Worm (Caenorhabditis elegans) whole organism, dauer: ENCODE data around the gene gsto-1.
"Not testable (repeated sequence)": the region's sequence is repeated elsewhere in the genome, so short reads cannot be mapped to it uniquely, and the experiment has no call there.

Experiments used
- unc-62 ChIP-seq: sonication (generic microtip); optimal IDR thresholded peaks from 2 replicates; lab custom pipeline; 2017; ENCODE audit warnings: missing biosample characterization, missing genetic modification reagents, missing genetic modification characterization

Gene gsto-1

DNA sequence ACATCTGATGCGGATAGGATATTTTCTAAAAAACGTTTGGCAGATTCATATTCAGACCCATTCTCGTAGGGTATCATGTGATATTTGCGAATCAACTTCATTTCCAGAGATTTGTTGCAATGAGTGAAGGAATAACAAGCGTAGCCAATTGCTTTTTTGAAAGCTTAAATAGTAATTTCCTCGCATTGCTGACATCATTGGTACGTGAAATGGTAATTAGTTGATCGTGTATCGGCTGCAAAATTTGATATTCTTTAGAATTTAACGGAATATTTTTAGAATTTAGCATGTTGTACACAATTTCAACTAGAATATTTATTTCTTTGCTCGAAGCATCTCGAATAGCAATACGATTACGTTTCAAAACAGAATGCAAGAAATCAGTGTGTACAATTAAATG lies 15.8 kb upstream of the gsto-1 start, which contains the start of gene F54H12.4:
TSS of gene F54H12.4 (minus strand) at position 101 of the 400 bp plus-strand sequence.
- not testable (repeated sequence) for TF ChIP-seq unc-62 (GFP tag; lab: Kevin White, UChicago)

DNA sequence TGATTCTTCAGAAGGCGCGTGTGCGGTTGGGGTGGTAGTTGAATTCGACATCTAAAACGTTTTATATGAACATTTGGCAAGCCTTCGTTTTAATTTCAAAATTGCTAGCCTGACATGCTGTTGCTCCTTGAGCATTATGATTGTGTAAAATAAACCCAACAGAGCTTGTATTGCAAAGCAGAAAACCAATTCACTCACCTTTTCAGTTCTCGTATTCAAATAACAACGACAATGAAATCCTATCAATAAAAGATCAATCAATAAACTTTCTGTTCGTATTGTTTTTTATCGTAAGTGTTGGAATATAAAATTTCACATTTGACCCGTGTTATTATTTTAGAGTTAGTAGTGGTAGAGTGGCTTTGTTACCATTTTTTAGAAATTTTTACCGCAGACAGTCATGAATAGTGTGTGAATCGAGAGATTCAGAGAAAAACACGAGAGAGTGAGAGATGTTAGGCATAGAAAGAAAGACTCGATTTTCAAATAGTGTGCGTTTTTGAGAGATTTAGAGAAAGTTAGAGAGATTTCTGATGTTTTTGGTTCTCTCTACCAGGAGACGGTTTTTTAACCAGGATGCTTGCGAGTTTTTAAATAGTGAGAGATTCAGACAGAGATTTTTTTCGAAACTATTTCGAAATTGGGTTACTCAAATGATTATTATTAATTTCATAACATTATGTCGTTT lies 12.2 kb upstream of the gsto-1 start, which contains the start of gene F54H12.10:
TSS of gene F54H12.10 (minus strand) at position 51 of the 688 bp plus-strand sequence.
- not testable (repeated sequence) for TF ChIP-seq unc-62 (GFP tag; lab: Kevin White, UChicago)

DNA sequence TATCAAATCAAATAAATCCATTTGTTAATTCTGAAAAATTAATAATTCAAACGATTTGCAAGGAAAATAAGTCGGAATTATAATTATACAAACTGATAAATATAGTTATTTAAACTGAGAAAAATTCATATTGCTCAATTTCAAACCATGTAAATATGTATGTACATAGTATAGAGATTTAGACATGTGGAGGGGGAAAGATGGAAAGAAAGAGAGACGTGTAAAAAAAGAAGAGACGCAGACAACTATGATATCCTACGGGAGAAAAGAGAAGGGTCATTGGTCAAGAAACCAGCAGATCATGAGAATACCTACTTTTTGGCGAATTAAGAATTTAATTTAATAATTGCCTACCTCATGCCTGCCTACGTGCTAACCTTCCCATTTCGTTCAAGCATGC lies 11.3 kb upstream of the gsto-1 start, which contains the start of gene C29E4.11:
TSS of gene C29E4.11 (minus strand) at position 30 of the 400 bp plus-strand sequence.
- TF ChIP-seq unc-62 (GFP tag; lab: Kevin White, UChicago) = no peak

DNA sequence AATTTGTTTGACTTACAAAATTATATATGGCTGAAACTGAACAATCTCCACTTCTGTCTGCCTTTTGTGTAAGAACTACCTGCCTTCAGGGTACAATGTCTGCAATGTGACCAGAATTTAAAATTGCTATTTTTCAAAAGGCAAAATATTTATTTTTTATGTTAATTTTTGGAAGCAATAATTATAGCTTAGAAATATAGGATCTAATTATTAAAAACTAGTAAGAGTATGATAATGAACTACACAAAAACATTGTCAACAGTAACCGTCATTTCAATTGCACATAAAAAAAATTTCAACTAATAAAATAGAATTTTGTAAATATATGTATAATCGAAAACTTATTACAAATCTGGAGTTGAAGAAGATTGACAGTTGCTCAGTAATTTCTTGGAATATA lies 10.1 kb upstream of the gsto-1 start, which contains the start of gene C29E4.9:
TSS of gene C29E4.9 (minus strand) at position 101 of the 400 bp plus-strand sequence.
- no peak for TF ChIP-seq unc-62 (GFP tag; lab: Kevin White, UChicago)

DNA sequence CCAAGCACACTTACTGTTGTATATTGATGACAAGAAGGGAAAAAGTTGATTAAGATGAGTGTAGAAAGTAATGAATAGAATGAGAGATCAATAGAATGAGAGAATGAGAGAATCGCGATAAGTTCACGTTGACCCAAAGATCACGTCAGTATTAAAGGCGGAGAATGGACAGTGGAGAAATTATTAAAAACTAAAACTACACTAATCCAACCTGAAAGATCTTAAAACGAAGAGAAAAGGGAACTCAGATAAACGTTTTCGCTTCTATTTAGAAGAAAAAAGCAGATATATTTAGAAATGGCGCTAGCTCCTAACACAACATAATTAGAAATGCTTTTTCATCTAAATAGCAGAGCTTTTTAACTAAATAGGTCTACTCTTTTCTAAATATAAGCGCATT lies 6.4 kb upstream of the gsto-1 start, which contains the start of gene let-754:
TSS of gene let-754 (minus strand) at position 101 of the 400 bp plus-strand sequence.
- TF ChIP-seq unc-62 (GFP tag; lab: Kevin White, UChicago) = no peak

DNA sequence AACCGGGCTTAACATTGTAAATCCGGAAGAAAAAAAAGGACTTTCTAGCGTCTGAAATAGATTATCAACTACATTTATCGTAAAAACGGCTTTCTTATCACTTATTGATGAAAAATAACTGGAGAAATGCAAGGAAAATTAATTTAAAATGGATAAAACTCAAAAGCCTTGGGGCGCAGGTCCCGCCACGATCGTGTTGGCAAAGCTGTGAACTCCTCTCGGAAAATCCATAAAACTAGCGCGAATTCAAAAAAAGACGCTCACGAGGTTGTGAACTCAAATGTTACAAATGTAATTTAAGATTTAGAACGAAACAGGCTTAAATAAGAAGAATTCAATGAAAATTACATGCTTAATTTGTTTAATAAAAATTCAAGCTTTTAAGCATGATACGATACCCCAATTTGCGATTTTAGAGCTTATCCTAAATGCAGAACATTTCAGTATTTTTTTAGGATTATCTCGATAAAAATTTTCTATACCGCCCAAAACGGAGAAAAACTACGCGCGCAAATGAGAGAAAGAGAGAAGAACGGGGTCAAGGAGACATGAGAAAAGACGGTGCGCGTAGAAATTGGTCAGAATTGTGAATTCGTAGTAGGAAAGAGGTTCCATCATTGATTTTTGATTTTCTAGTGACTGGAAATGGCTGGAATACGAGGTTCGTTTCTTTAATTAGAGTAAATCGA lies 5.4 kb upstream of the gsto-1 start, which contains the start of gene C29E4.15:
TSS of gene C29E4.15 (plus strand) at position 547 of the 689 bp plus-strand sequence.
- no peak for TF ChIP-seq unc-62 (GFP tag; lab: Kevin White, UChicago)

DNA sequence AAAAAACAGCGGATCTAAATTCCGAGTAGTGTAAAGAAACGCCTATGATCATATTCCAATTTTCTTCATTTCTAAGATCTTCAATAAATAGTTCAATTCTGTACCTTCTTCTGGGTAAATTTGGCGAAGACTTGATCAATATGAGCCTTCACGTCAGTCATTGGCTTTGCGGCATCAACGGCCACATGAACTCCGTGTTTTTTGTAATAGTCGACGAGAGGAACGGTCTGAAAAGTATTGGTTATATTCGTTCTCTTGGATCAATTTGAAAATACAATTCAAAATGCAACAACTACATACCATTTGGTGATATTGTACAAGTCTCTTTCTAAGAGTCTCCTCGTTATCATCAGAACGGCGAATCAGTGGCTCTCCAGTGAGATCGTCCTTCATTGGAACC lies 3.6 kb upstream of the gsto-1 start:
- no peak for TF ChIP-seq unc-62 (GFP tag; lab: Kevin White, UChicago)

DNA sequence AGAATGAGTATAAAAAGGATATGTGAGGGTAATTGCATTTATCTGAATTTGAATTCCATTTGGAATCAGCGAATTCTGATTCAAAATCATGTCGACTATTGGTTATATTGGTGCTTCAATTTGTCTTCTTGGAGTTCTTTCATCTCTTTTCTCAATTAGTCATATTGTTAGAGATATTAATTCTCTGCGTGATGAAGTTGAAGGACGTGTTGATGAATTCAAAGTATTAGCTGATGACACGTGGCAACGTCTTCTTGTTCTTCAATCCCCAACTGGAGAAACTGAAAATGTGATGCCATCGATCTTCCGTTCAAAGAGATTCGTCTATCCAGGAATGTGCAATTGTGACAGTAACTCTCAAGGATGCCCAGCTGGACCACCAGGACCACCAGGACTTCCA lies 2.0 kb upstream of the gsto-1 start, which contains the start of gene col-90:
TSS of gene col-90 (plus strand) at position 37 of the 400 bp plus-strand sequence.
- TF ChIP-seq unc-62 (GFP tag; lab: Kevin White, UChicago) = no peak

DNA sequence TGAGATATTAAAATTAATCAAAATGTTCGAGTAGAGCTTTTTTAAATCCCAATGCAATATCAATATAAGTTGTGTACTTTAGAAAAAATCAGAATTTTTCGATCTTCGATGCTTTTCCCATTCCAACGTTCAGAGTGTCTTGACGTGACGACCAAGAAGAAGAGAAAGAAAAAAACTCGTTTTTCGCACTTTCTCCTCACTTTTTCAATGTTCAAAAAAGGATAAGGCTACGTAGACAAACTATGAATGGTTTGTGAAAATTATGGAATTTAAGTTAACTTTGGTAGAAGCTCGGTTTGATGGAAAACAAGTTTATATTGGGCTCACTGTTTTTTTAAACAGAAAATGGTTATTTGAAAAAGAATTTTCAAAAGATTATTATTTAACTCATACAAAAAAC lies 859 bp upstream of the gsto-1 start:
- no peak for TF ChIP-seq unc-62 (GFP tag; lab: Kevin White, UChicago)

DNA sequence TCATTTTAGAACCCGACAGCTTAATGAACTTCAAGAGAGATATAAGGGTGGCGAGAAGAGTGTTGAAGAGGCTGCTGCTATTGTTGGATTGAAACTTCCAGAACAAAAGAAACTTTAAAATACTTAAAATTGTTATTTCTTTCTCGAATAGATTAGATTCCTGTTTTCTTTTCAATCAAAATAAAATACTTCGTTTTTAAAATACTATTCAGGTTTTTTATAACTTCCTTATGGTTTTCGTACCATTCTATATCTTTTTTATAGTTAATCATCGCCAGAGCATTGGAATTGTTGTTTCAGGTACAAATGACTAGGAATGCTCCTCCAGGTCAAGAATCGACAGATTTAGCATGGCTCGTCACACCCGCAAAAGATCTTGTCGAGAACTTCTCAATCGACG lies 5.4 kb downstream of the gsto-1 start, which contains the start of gene kle-2:
TSS of gene kle-2 (plus strand) at position 301 of the 400 bp plus-strand sequence.
- no peak for TF ChIP-seq unc-62 (GFP tag; lab: Kevin White, UChicago)

DNA sequence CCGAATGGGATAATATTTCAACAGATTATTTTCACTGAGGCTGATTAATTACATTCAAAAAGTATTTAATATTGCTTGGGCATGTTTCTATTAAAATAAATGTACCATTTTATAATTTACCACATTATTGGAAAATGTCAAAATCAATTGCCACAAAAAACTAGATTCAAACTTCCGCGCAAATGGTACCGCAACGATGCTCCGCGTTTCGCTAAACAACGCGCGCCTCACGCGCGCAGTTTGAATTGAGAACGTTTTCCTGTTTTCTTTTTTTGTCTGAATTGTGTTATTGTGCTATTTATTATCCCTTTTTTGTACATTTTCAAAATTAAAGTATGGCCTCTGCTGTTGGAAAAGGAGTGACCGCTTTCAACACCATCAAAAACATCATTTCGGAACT lies 6.0 kb downstream of the gsto-1 start, which contains the start of gene C29E4.12:
TSS of gene C29E4.12 (plus strand) at position 333 of the 400 bp plus-strand sequence.
- TF ChIP-seq unc-62 (GFP tag; lab: Kevin White, UChicago) = no peak

DNA sequence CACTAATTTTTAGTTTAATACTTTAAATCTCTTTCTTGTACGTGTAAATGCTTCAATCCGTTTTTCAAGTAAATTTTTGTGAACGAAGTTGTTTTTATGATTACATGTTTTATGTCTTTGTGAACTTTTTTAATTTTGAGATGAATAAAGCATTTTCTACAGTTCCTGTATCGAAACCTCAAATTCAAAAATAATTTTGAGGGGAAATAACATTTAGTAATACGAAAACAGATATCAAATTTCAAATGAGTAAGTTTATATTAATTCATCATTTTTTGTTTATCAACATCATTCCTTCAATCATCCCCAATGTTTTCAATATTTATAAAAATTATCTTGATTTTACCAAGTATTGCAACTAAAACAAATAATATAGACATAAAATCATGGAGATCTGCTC lies 9.3 kb downstream of the gsto-1 start, which contains the start of gene C29E4.10:
TSS of gene C29E4.10 (plus strand) at position 301 of the 400 bp plus-strand sequence.
- no peak for TF ChIP-seq unc-62 (GFP tag; lab: Kevin White, UChicago)

DNA sequence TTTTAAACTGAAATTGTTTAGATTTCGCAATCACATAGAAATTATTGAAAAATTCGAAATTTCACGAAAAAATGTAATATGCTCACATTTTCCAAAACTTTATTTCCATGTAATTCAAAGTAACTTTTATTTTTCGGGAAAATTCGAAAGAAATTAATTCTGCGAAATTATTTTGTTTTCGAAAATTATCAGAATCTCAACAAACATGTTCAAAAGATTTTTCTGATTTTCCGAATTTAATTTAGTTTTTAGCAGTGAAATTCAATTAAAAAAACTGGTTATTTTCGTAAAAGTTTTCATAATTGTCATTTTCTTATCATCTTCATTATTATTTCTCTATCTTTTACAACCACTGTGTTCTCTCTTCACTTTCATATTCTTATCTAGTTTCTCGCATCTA lies 13.6 kb downstream of the gsto-1 start, which contains the start of gene ran-2:
TSS of gene ran-2 (plus strand) at position 301 of the 400 bp plus-strand sequence.
- TF ChIP-seq unc-62 (GFP tag; lab: Kevin White, UChicago) = no peak

DNA sequence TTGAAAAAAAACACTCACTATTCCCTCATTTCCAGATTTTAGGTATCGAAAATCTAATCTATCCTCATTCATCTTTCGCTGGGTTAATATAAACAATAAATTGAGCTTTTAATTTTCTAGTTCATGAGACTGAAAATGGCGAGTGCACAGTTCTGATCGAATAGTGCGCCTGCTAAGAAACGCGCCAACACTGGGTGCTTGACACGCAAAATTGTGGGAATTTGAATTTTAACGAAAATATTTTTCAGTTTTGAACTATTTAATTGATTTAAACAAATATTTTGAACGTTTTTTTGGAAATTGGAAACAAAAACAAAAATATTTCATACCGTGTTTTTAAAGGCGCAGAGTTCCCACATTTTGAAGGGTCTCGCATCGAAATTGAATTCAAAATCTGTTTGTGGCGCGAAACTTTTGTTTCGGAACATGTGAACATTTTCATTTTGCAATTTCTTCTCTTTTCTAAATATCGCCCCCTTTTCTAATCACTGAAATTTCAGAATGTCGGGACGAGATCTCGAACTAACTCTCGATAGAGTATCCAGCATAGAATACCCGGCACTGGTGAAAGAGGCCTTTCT lies 18.2 kb downstream of the gsto-1 start, which contains the start of the genes C29E4.13 and npp-15:
TSS of gene C29E4.13 (minus strand) at position 169 of the 581 bp plus-strand sequence.
TSS of gene npp-15 (plus strand) at position 495 of the 581 bp plus-strand sequence.
- TF ChIP-seq unc-62 (GFP tag; lab: Kevin White, UChicago) = no peak

DNA sequence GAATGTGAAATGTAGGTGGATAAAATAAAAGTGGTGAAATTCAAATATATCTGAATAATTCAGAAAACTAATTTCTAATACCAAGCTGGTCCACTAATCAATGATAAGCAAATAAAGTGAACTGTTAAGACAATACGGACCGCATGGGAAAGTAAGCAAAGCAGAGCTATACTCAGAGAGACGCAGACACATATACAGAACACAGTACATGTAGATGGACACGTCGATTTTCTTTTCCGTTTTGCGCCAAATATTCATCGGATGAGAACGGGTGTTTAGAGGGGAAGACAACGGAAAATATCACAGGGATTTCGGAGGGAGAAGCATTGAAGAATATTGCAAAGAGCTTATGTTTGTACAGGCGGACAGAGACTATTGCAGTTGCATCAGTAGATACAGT lies 20.9 kb downstream of the gsto-1 start:
- no peak for TF ChIP-seq unc-62 (GFP tag; lab: Kevin White, UChicago)
